Worm (Caenorhabditis elegans) whole organism, L3 larva: ENCODE measurements around the gene M03D4.4.
A peak's percentile ranks its signal among the peaks of the same experiment; 100 is the strongest.

Experiments used
- R02D3.7 ChIP-seq: fragments of 150-350 bp; optimal IDR thresholded peaks from 2 replicates; lab custom pipeline; 2014; ENCODE audit warnings: missing biosample characterization, missing genetic modification characterization
- ZK546.5 ChIP-seq: sonication (generic microtip); optimal IDR thresholded peaks from 2 replicates; lab custom pipeline; 2017; ENCODE audit warnings: missing biosample characterization, missing genetic modification characterization
- aly-2 ChIP-seq: fragments of 150-350 bp; optimal IDR thresholded peaks from 2 replicates; lab custom pipeline; 2014; ENCODE audit warnings: missing biosample characterization, missing genetic modification characterization
- ama-1 ChIP-seq: fragments of 150-350 bp; optimal IDR thresholded peaks from 2 replicates; lab custom pipeline; 2018
- ceh-16 ChIP-seq: sonication (generic microtip); optimal IDR thresholded peaks from 2 replicates; lab custom pipeline; 2017; ENCODE audit warnings: missing biosample characterization, missing genetic modification characterization
- ceh-28 ChIP-seq: fragments of 150-350 bp; optimal IDR thresholded peaks from 2 replicates; lab custom pipeline; 2014; ENCODE audit warnings: missing biosample characterization, missing genetic modification reagents, missing genetic modification characterization
- ceh-82 ChIP-seq: fragments of 150-350 bp; optimal IDR thresholded peaks from 2 replicates; lab custom pipeline; 2014; ENCODE audit warnings: missing biosample characterization, missing genetic modification characterization
- ceh-9 ChIP-seq: sonication (generic microtip); optimal IDR thresholded peaks from 2 replicates; lab custom pipeline; 2018; ENCODE audit warnings: missing biosample characterization, missing genetic modification characterization
- daf-12 ChIP-seq: fragments of 150-350 bp; optimal IDR thresholded peaks from 2 replicates; lab custom pipeline; 2014; ENCODE audit warnings: missing biosample characterization, missing genetic modification reagents, missing genetic modification characterization
- egl-27 ChIP-seq: sonication (generic microtip); optimal IDR thresholded peaks from 4 replicates; lab custom pipeline; 2017; ENCODE audit warnings: missing biosample characterization, missing genetic modification reagents, missing genetic modification characterization
- egl-5 ChIP-seq: fragments of 150-350 bp; optimal IDR thresholded peaks from 2 replicates; lab custom pipeline; 2017; ENCODE audit warnings: missing biosample characterization, missing genetic modification reagents, missing genetic modification characterization, inconsistent platforms
- elt-1 ChIP-seq: fragments of 150-350 bp; optimal IDR thresholded peaks from 2 replicates; lab custom pipeline; 2014; ENCODE audit warnings: missing biosample characterization, missing genetic modification characterization
- elt-2 ChIP-seq: sonication (generic microtip); optimal IDR thresholded peaks from 2 replicates; lab custom pipeline; 2016; ENCODE audit warnings: missing genetic modification reagents, mild to moderate bottlenecking, missing genetic modification characterization, missing compliant biosample characterization
- elt-3 ChIP-seq, 3 experiments: fragments of 150-350 bp in 1 of 3; sonication (generic microtip) in 2 of 3; optimal IDR thresholded peaks; 2 replicates in 2 of 3; 4 replicates in 1 of 3; lab custom pipeline; 2014 to 2017; ENCODE audit warnings: missing biosample characterization in 3 of 3, missing genetic modification characterization in 3 of 3
- eor-1 ChIP-seq, 2 experiments: fragments of 150-350 bp; optimal IDR thresholded peaks; 2 replicates each; lab custom pipeline; 2014 to 2018; ENCODE audit warnings: missing biosample characterization in 2 of 2, missing genetic modification characterization in 2 of 2
- fkh-10 ChIP-seq: sonication (generic microtip); optimal IDR thresholded peaks from 2 replicates; lab custom pipeline; 2017; ENCODE audit warnings: missing biosample characterization, missing genetic modification reagents, missing genetic modification characterization
- fkh-2 ChIP-seq: fragments of 150-350 bp; optimal IDR thresholded peaks from 2 replicates; lab custom pipeline; 2014; ENCODE audit warnings: missing biosample characterization, missing genetic modification reagents, missing genetic modification characterization
- fos-1 ChIP-seq: fragments of 150-350 bp; optimal IDR thresholded peaks from 2 replicates; lab custom pipeline; 2014; ENCODE audit warnings: missing biosample characterization, missing genetic modification characterization
- hmg-11 ChIP-seq: sonication (generic microtip); optimal IDR thresholded peaks from 2 replicates; lab custom pipeline; 2016; ENCODE audit warnings: missing genetic modification characterization, missing compliant biosample characterization
- jun-1 ChIP-seq: fragments of 150-350 bp; optimal IDR thresholded peaks from 2 replicates; lab custom pipeline; 2014; ENCODE audit warnings: missing biosample characterization, missing genetic modification reagents, missing genetic modification characterization
- lin-15B ChIP-seq: fragments of 150-350 bp; optimal IDR thresholded peaks from 2 replicates; lab custom pipeline; 2014; ENCODE audit warnings: missing biosample characterization, missing genetic modification characterization
- lin-39 ChIP-seq: fragments of 150-350 bp; optimal IDR thresholded peaks from 2 replicates; lab custom pipeline; 2018; ENCODE audit warnings: missing biosample characterization, missing genetic modification reagents, missing genetic modification characterization
- lsy-12 ChIP-seq: sonication (generic microtip); optimal IDR thresholded peaks from 2 replicates; lab custom pipeline; 2016; ENCODE audit warnings: mild to moderate bottlenecking, missing genetic modification characterization, missing compliant biosample characterization
- mdl-1 ChIP-seq: fragments of 150-350 bp; optimal IDR thresholded peaks from 2 replicates; lab custom pipeline; 2014; ENCODE audit warnings: missing biosample characterization, missing genetic modification characterization
- mml-1 ChIP-seq: fragments of 150-350 bp; sonication (generic microtip); optimal IDR thresholded peaks from 3 replicates; lab custom pipeline; 2014; ENCODE audit warnings: missing biosample characterization, missing genetic modification characterization
- nfya-1 ChIP-seq: sonication (generic microtip); optimal IDR thresholded peaks from 2 replicates; lab custom pipeline; 2017; ENCODE audit warnings: missing genetic modification characterization, mild to moderate bottlenecking, missing compliant biosample characterization, antibody characterized with exemption, moderate library complexity; ENCODE audit not compliant: insufficient read depth
- nhr-11 ChIP-seq: fragments of 150-350 bp; optimal IDR thresholded peaks from 2 replicates; lab custom pipeline; 2014; ENCODE audit warnings: missing biosample characterization, missing genetic modification characterization
- nhr-12 ChIP-seq: fragments of 150-350 bp; optimal IDR thresholded peaks from 2 replicates; lab custom pipeline; 2014; ENCODE audit warnings: missing biosample characterization, missing genetic modification characterization
- nhr-23 ChIP-seq: fragments of 150-350 bp; optimal IDR thresholded peaks from 2 replicates; lab custom pipeline; 2014; ENCODE audit warnings: missing biosample characterization, missing genetic modification reagents, missing genetic modification characterization
- nhr-237 ChIP-seq: fragments of 150-350 bp; optimal IDR thresholded peaks from 2 replicates; lab custom pipeline; 2014; ENCODE audit warnings: missing biosample characterization, missing genetic modification characterization
- nhr-25 ChIP-seq: sonication (generic microtip); optimal IDR thresholded peaks from 2 replicates; lab custom pipeline; 2017; ENCODE audit warnings: missing biosample characterization, missing genetic modification characterization
- nhr-28 ChIP-seq: fragments of 150-350 bp; optimal IDR thresholded peaks from 2 replicates; lab custom pipeline; 2014; ENCODE audit warnings: missing biosample characterization, missing genetic modification characterization
- nhr-43 ChIP-seq: sonication (generic microtip); optimal IDR thresholded peaks from 2 replicates; lab custom pipeline; 2016; ENCODE audit warnings: mild to moderate bottlenecking, missing genetic modification characterization, missing compliant biosample characterization; ENCODE audit not compliant: poor library complexity, severe bottlenecking
- nhr-67 ChIP-seq: fragments of 150-350 bp; optimal IDR thresholded peaks from 2 replicates; lab custom pipeline; 2014; ENCODE audit warnings: missing biosample characterization, missing genetic modification characterization
- nhr-76 ChIP-seq: fragments of 150-350 bp; sonication (generic microtip); optimal IDR thresholded peaks from 5 replicates; lab custom pipeline; 2014; ENCODE audit warnings: missing biosample characterization, missing genetic modification characterization
- nhr-77 ChIP-seq: fragments of 150-350 bp; optimal IDR thresholded peaks from 2 replicates; lab custom pipeline; 2014; ENCODE audit warnings: missing biosample characterization, missing genetic modification characterization
- pha-4 ChIP-seq: fragments of 150-350 bp; optimal IDR thresholded peaks from 2 replicates; lab custom pipeline; 2014; ENCODE audit warnings: missing biosample characterization, missing genetic modification reagents, missing genetic modification characterization
- pqm-1 ChIP-seq: fragments of 150-350 bp; optimal IDR thresholded peaks from 2 replicates; lab custom pipeline; 2017; ENCODE audit warnings: missing biosample characterization, missing genetic modification characterization, inconsistent platforms
- sea-2 ChIP-seq: fragments of 150-350 bp; sonication (generic microtip); optimal IDR thresholded peaks from 4 replicates; lab custom pipeline; 2014; ENCODE audit warnings: missing biosample characterization, missing genetic modification reagents, missing genetic modification characterization
- skn-1 ChIP-seq: fragments of 150-350 bp; optimal IDR thresholded peaks from 2 replicates; lab custom pipeline; 2014; ENCODE audit warnings: missing biosample characterization, missing genetic modification characterization
- snpc-4 ChIP-seq: fragments of 150-350 bp; optimal IDR thresholded peaks from 2 replicates; lab custom pipeline; 2014; ENCODE audit warnings: missing biosample characterization, missing genetic modification characterization
- tbx-2 ChIP-seq: sonication (generic microtip); optimal IDR thresholded peaks from 2 replicates; lab custom pipeline; 2016; ENCODE audit warnings: mild to moderate bottlenecking, missing genetic modification characterization, missing compliant biosample characterization
- unc-39 ChIP-seq: sonication (generic microtip); optimal IDR thresholded peaks from 4 replicates; lab custom pipeline; 2017; ENCODE audit warnings: missing biosample characterization, missing genetic modification characterization
- unc-62 ChIP-seq: fragments of 150-350 bp; sonication (generic microtip); optimal IDR thresholded peaks from 4 replicates; lab custom pipeline; 2014; ENCODE audit warnings: missing biosample characterization, missing genetic modification reagents, missing genetic modification characterization
- zag-1 ChIP-seq: fragments of 150-350 bp; optimal IDR thresholded peaks from 2 replicates; lab custom pipeline; 2014; ENCODE audit warnings: missing biosample characterization, missing genetic modification characterization
- ztf-11 ChIP-seq: fragments of 150-350 bp; optimal IDR thresholded peaks from 2 replicates; lab custom pipeline; 2014; ENCODE audit warnings: missing biosample characterization, missing genetic modification characterization
- ztf-4 ChIP-seq: fragments of 150-350 bp; optimal IDR thresholded peaks from 2 replicates; lab custom pipeline; 2014; ENCODE audit warnings: missing biosample characterization, missing genetic modification characterization

Gene M03D4.4

DNA sequence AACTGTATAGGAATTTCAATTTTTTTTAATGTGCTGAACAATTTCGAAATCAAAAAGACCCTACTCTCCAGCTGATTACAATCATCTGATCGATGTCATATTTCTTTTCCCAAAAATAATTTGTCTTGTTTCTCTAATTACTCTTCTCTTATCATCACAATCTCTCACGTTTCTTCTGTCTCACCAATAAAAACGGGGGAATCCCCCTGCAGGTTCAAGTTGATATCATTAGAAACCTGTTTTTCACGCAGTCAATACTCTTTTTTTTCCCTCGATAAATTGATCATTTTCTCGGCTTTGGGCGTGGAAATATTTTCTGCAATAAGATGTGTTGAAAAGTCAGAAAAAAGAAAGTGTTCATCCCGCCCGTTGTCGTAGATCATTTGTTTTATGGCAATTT is 27.3 kb downstream of the M03D4.4 start:
- TF ChIP-seq elt-2 (tag; lab: Kevin White, UChicago) = peak; percentile 66
- TF ChIP-seq nhr-237 (tag; lab: Kevin White, UChicago) = no peak
- no peak for TF ChIP-seq tbx-2 (tag; lab: Kevin White, UChicago)
- TF ChIP-seq fkh-2 (tag; lab: Kevin White, UChicago) = no peak
- TF ChIP-seq mdl-1 (tag; lab: Kevin White, UChicago) = no peak
- TF ChIP-seq R02D3.7 (tag; lab: Kevin White, UChicago) = no peak
- TF ChIP-seq ZK546.5 = no peak
- TF ChIP-seq nfya-1 (tag; lab: Kevin White, UChicago) = peak; percentile 51
- no peak for TF ChIP-seq nhr-11
- TF ChIP-seq nhr-25 (tag; lab: Kevin White, UChicago) = peak; percentile 17
- TF ChIP-seq lin-15B = no peak
- TF ChIP-seq hmg-11 (tag; lab: Kevin White, UChicago) = no peak
- no peak for TF ChIP-seq lsy-12
- TF ChIP-seq eor-1 (tag; optimal IDR thresholded peaks at IDR 0.05; lab: Kevin White, UChicago) = no peak
- TF ChIP-seq nhr-12 (tag; lab: Kevin White, UChicago) = no peak
- TF ChIP-seq fos-1 (tag; lab: Kevin White, UChicago) = no peak
- TF ChIP-seq egl-5 (tag; lab: Kevin White, UChicago) = no peak
- no peak for TF ChIP-seq mml-1 (tag; lab: Kevin White, UChicago)
- TF ChIP-seq elt-3 (tag; optimal IDR thresholded peaks at IDR 0.05; lab: Kevin White, UChicago) = peak in 1 of 3 experiments; percentile 45
- peak; percentile 85 for TF ChIP-seq nhr-23 (tag; lab: Kevin White, UChicago)
- no peak for TF ChIP-seq daf-12 (tag; lab: Kevin White, UChicago)
- TF ChIP-seq aly-2 (tag; lab: Kevin White, UChicago) = no peak
- no peak for TF ChIP-seq ama-1 (lab: Kevin White, UChicago)
- TF ChIP-seq zag-1 (tag; lab: Kevin White, UChicago) = no peak
- no peak for TF ChIP-seq unc-39 (tag; lab: Kevin White, UChicago)
- no peak for TF ChIP-seq skn-1 (tag; lab: Kevin White, UChicago)
- no peak for TF ChIP-seq ceh-16 (tag; lab: Kevin White, UChicago)
- TF ChIP-seq elt-1 = no peak
- peak; percentile 76 for TF ChIP-seq pqm-1
- TF ChIP-seq nhr-67 (tag; lab: Kevin White, UChicago) = no peak
- peak; percentile 87 for TF ChIP-seq nhr-43
- no peak for TF ChIP-seq fkh-10 (GFP tag; lab: Kevin White, UChicago)
- no peak for TF ChIP-seq nhr-76
- TF ChIP-seq sea-2 (GFP tag; lab: Kevin White, UChicago) = no peak
- no peak for TF ChIP-seq ceh-82
- TF ChIP-seq jun-1 (tag; lab: Kevin White, UChicago) = no peak
- no peak for TF ChIP-seq snpc-4
- TF ChIP-seq ztf-11 (tag; lab: Kevin White, UChicago) = no peak
- no peak for TF ChIP-seq lin-39 (tag; lab: Kevin White, UChicago)
- TF ChIP-seq ztf-4 = no peak
- TF ChIP-seq egl-27 = peak; percentile 60
- TF ChIP-seq ceh-9 (tag; lab: Kevin White, UChicago) = no peak
- TF ChIP-seq ceh-28 (tag; lab: Kevin White, UChicago) = peak; percentile 35
- TF ChIP-seq pha-4 (tag; lab: Kevin White, UChicago) = peak; percentile 47
- TF ChIP-seq nhr-28 (tag; lab: Kevin White, UChicago) = no peak
- no peak for TF ChIP-seq nhr-77 (tag; lab: Kevin White, UChicago)
- TF ChIP-seq unc-62 (GFP tag; lab: Kevin White, UChicago) = no peak
- TF ChIP-seq, all 47 proteins: peak for 10
